Fruit fly (Drosophila melanogaster) whole organism, embryonic: ENCODE measurements around the gene CG42728.

Experiments used
- Adf1 ChIP-seq: fragments of 200-800 bp; sonication (Bioruptor generic); IDR thresholded peaks from 2 replicates; pipeline ENCODE4 v1.3.6; 2022; ENCODE audit warnings: missing biosample characterization, missing genetic modification characterization
- CG12769 ChIP-seq: fragments of 200-800 bp; sonication (Bioruptor generic); optimal IDR thresholded peaks from 2 replicates; lab custom pipeline; 2019; ENCODE audit warnings: missing biosample characterization, mild to moderate bottlenecking, missing genetic modification characterization, moderate library complexity
- CG13894 ChIP-seq: fragments of 200-800 bp; sonication (Bioruptor generic); optimal IDR thresholded peaks from 3 replicates; lab custom pipeline; 2018; ENCODE audit warnings: missing biosample characterization, mild to moderate bottlenecking, missing genetic modification characterization, moderate library complexity
- CG1832 ChIP-seq: fragments of 200-800 bp; sonication (Bioruptor generic); optimal IDR thresholded peaks from 2 replicates; lab custom pipeline; 2017; ENCODE audit warnings: missing biosample characterization, mild to moderate bottlenecking, missing genetic modification characterization, inconsistent platforms
- CG2199 ChIP-seq: fragments of 200-800 bp; sonication (Bioruptor generic); IDR thresholded peaks from 3 replicates; pipeline ENCODE4 v1.3.6; 2022; ENCODE audit warnings: missing biosample characterization, missing genetic modification characterization
- CG2889 ChIP-seq: fragments of 200-800 bp; sonication (Bioruptor generic); IDR thresholded peaks from 3 replicates; pipeline ENCODE4 v1.3.6; 2022; ENCODE audit warnings: missing biosample characterization, missing genetic modification characterization
- CG3163 ChIP-seq: fragments of 200-800 bp; sonication (Bioruptor generic); optimal IDR thresholded peaks from 3 replicates; lab custom pipeline; 2016; ENCODE audit warnings: missing biosample characterization, missing genetic modification characterization
- CG43689 ChIP-seq: fragments of 200-800 bp; sonication (Bioruptor generic); IDR thresholded peaks from 2 replicates; pipeline ENCODE4 v1.3.6; 2022; ENCODE audit warnings: missing biosample characterization, missing genetic modification characterization
- CG5180 ChIP-seq: fragments of 200-800 bp; sonication (Bioruptor generic); optimal IDR thresholded peaks from 3 replicates; lab custom pipeline; 2017; ENCODE audit warnings: missing biosample characterization, missing genetic modification characterization, mild to moderate bottlenecking, moderate library complexity, missing genetic modification reagents
- CG6791 ChIP-seq: fragments of 200-800 bp; sonication (Bioruptor generic); IDR thresholded peaks from 3 replicates; pipeline ENCODE4 v1.3.6; 2022; ENCODE audit warnings: missing biosample characterization, missing genetic modification characterization; ENCODE audit not compliant: partially characterized antibody
- CG7745 ChIP-seq: fragments of 200-800 bp; sonication (Bioruptor generic); optimal IDR thresholded peaks from 2 replicates; lab custom pipeline; 2018; ENCODE audit warnings: missing biosample characterization, mild to moderate bottlenecking, missing genetic modification characterization, moderate library complexity
- Dll ChIP-seq: fragments of 200-800 bp; sonication (Bioruptor generic); IDR thresholded peaks from 4 replicates; pipeline ENCODE4 v1.3.6; 2022; ENCODE audit warnings: missing biosample characterization, missing genetic modification characterization; ENCODE audit not compliant: partially characterized antibody
- H2.0 ChIP-seq: fragments of 200-800 bp; sonication (Bioruptor generic); IDR thresholded peaks from 2 replicates; pipeline ENCODE4 v1.3.6; 2022; ENCODE audit warnings: missing biosample characterization, missing genetic modification characterization
- HmgD ChIP-seq: fragments of 200-800 bp; sonication (Bioruptor generic); optimal IDR thresholded peaks from 3 replicates; lab custom pipeline; 2016; ENCODE audit warnings: missing biosample characterization, missing genetic modification characterization
- Hr78 ChIP-seq, 2 experiments: fragments of 200-800 bp in 1 of 2; fragments of >200 bp in 1 of 2; sonication (Bioruptor generic) in 1 of 2; optimal IDR thresholded peaks; 2 replicates each; lab custom pipeline; 2017 to 2019; ENCODE audit warnings: missing biosample characterization in 2 of 2, missing genetic modification characterization in 2 of 2, mild to moderate bottlenecking in 1 of 2, moderate library complexity in 1 of 2
- MTF-1 ChIP-seq: fragments of 200-800 bp; sonication (Bioruptor generic); optimal IDR thresholded peaks from 2 replicates; lab custom pipeline; 2018; ENCODE audit warnings: missing biosample characterization, mild to moderate bottlenecking, missing genetic modification characterization, borderline replicate concordance
- Mes4 ChIP-seq: fragments of 200-800 bp; sonication (Bioruptor generic); optimal IDR thresholded peaks from 2 replicates; lab custom pipeline; 2016; ENCODE audit warnings: missing biosample characterization, missing genetic modification characterization
- Myb ChIP-seq: fragments of 200-800 bp; sonication (Bioruptor generic); optimal IDR thresholded peaks from 2 replicates; lab custom pipeline; 2016; ENCODE audit warnings: missing biosample characterization, missing genetic modification characterization
- Nf-YB ChIP-seq: fragments of 200-800 bp; sonication (Bioruptor generic); optimal IDR thresholded peaks from 3 replicates; lab custom pipeline; 2019; ENCODE audit warnings: missing biosample characterization, mild to moderate bottlenecking, missing genetic modification characterization, moderate library complexity
- Nf-YC ChIP-seq: fragments of 200-800 bp; optimal IDR thresholded peaks from 3 replicates; lab custom pipeline; 2019; ENCODE audit warnings: missing biosample characterization, mild to moderate bottlenecking, missing genetic modification characterization, moderate library complexity
- Ravus ChIP-seq: fragments of 200-800 bp; sonication (Bioruptor generic); IDR thresholded peaks from 2 replicates; pipeline ENCODE4 v1.3.6; 2022; ENCODE audit warnings: missing biosample characterization, missing genetic modification characterization
- Trl ChIP-seq, 3 experiments: fragments of >200 bp in 2 of 3; fragments of 200-800 bp in 1 of 3; sonication (Bioruptor generic) in 1 of 3; optimal IDR thresholded peaks; 2 replicates in 1 of 3; 3 replicates in 2 of 3; lab custom pipeline; 2016 to 2017; ENCODE audit warnings: missing biosample characterization in 1 of 3, missing genetic modification characterization in 1 of 3
- abd-A ChIP-seq: fragments of 200-800 bp; sonication (Bioruptor generic); optimal IDR thresholded peaks from 3 replicates; lab custom pipeline; 2019; ENCODE audit warnings: missing biosample characterization, mild to moderate bottlenecking, missing genetic modification characterization, moderate library complexity
- cg ChIP-seq: fragments of 200-800 bp; sonication (Bioruptor generic); optimal IDR thresholded peaks from 3 replicates; lab custom pipeline; 2019; ENCODE audit warnings: missing biosample characterization, mild to moderate bottlenecking, missing genetic modification characterization, moderate library complexity
- chinmo ChIP-seq: fragments of 200-800 bp; sonication (Bioruptor generic); IDR thresholded peaks from 4 replicates; pipeline ENCODE4 v1.3.6; 2022; ENCODE audit warnings: missing biosample characterization, missing genetic modification characterization; ENCODE audit not compliant: partially characterized antibody
- ci ChIP-seq: fragments of 200-800 bp; sonication (Bioruptor generic); IDR thresholded peaks from 3 replicates; pipeline ENCODE4 v1.3.6; 2022; ENCODE audit warnings: missing biosample characterization, missing genetic modification characterization
- dpn ChIP-seq, 2 experiments: fragments of 200-800 bp; sonication (Bioruptor generic); optimal IDR thresholded peaks; 3 replicates each; lab custom pipeline; 2016; ENCODE audit warnings: missing biosample characterization in 2 of 2, missing genetic modification characterization in 2 of 2
- exex ChIP-seq: fragments of 200-800 bp; sonication (Bioruptor generic); optimal IDR thresholded peaks from 4 replicates; lab custom pipeline; 2018; ENCODE audit warnings: missing biosample characterization, mild to moderate bottlenecking, missing genetic modification characterization, moderate library complexity
- fd3F ChIP-seq: fragments of 200-800 bp; sonication (Bioruptor generic); optimal IDR thresholded peaks from 2 replicates; lab custom pipeline; 2018; ENCODE audit warnings: missing biosample characterization, mild to moderate bottlenecking, missing genetic modification characterization, moderate library complexity
- grau ChIP-seq: fragments of 200-800 bp; optimal IDR thresholded peaks from 3 replicates; lab custom pipeline; 2019; ENCODE audit warnings: missing biosample characterization, mild to moderate bottlenecking, missing genetic modification characterization, moderate library complexity
- hbn ChIP-seq: fragments of 200-800 bp; sonication (Bioruptor generic); IDR thresholded peaks from 2 replicates; pipeline ENCODE4 v1.3.6; 2022; ENCODE audit warnings: missing biosample characterization, missing genetic modification characterization; ENCODE audit not compliant: partially characterized antibody
- her ChIP-seq: fragments of 200-800 bp; sonication (Bioruptor generic); optimal IDR thresholded peaks from 2 replicates; lab custom pipeline; 2016; ENCODE audit warnings: missing biosample characterization, missing genetic modification characterization
- kah ChIP-seq: fragments of 200-800 bp; sonication (Bioruptor generic); optimal IDR thresholded peaks from 2 replicates; lab custom pipeline; 2018; ENCODE audit warnings: missing biosample characterization, mild to moderate bottlenecking, missing genetic modification characterization
- kni ChIP-seq: fragments of 200-800 bp; sonication (Bioruptor generic); optimal IDR thresholded peaks from 3 replicates; lab custom pipeline; 2017; ENCODE audit warnings: mild to moderate bottlenecking, missing biosample characterization, missing genetic modification reagents, missing genetic modification characterization
- lov ChIP-seq, 2 experiments: fragments of 200-800 bp in 1 of 2; fragments of >200 bp in 1 of 2; sonication (Bioruptor generic) in 1 of 2; IDR thresholded peaks in 1 of 2; optimal IDR thresholded peaks in 1 of 2; 2 replicates in 1 of 2; 3 replicates in 1 of 2; pipeline versions ENCODE4 v1.3.6 to Lab custom; 2017 to 2022; ENCODE audit warnings: missing biosample characterization in 1 of 2, missing genetic modification characterization in 1 of 2
- mld ChIP-seq: fragments of 200-800 bp; sonication (Bioruptor generic); IDR thresholded peaks from 3 replicates; pipeline ENCODE4 v1.3.6; 2022; ENCODE audit warnings: missing biosample characterization, missing genetic modification characterization; ENCODE audit not compliant: partially characterized antibody
- nerfin-1 ChIP-seq: fragments of 200-800 bp; sonication (Bioruptor generic); optimal IDR thresholded peaks from 3 replicates; lab custom pipeline; 2019; ENCODE audit warnings: missing biosample characterization, mild to moderate bottlenecking, missing genetic modification characterization, moderate library complexity
- nom ChIP-seq: fragments of 200-800 bp; sonication (Bioruptor generic); optimal IDR thresholded peaks from 2 replicates; lab custom pipeline; 2017; ENCODE audit warnings: missing biosample characterization, missing genetic modification characterization, mild to moderate bottlenecking, moderate library complexity, missing genetic modification reagents
- peb ChIP-seq: fragments of 200-800 bp; sonication (Bioruptor generic); IDR thresholded peaks from 2 replicates; pipeline ENCODE4 v1.3.6; 2022; ENCODE audit warnings: missing biosample characterization, missing genetic modification characterization
- phol ChIP-seq: fragments of 200-800 bp; sonication (Bioruptor generic); optimal IDR thresholded peaks from 3 replicates; lab custom pipeline; 2018; ENCODE audit warnings: missing biosample characterization, mild to moderate bottlenecking, missing genetic modification characterization, moderate library complexity
- scrt ChIP-seq: fragments of 200-800 bp; sonication (Bioruptor generic); optimal IDR thresholded peaks from 2 replicates; lab custom pipeline; 2018; ENCODE audit warnings: missing biosample characterization, mild to moderate bottlenecking, missing genetic modification characterization, moderate library complexity
- sens ChIP-seq: fragments of 200-800 bp; sonication (Bioruptor generic); peaks from one replicate; lab custom pipeline; 2016; ENCODE audit warnings: missing biosample characterization, missing genetic modification characterization
- so ChIP-seq: fragments of 200-800 bp; sonication (Bioruptor generic); IDR thresholded peaks from 3 replicates; pipeline ENCODE4 v1.3.6; 2022; ENCODE audit warnings: missing biosample characterization, missing genetic modification characterization
- sqz ChIP-seq: fragments of 200-800 bp; sonication (Bioruptor generic); optimal IDR thresholded peaks from 3 replicates; lab custom pipeline; 2018; ENCODE audit warnings: missing biosample characterization, mild to moderate bottlenecking, missing genetic modification characterization
- stc ChIP-seq: fragments of 200-800 bp; sonication (Bioruptor generic); IDR thresholded peaks from 2 replicates; pipeline ENCODE4 v1.3.6; 2022; ENCODE audit warnings: missing biosample characterization, missing genetic modification characterization
- twi ChIP-seq: fragments of 200-800 bp; optimal IDR thresholded peaks from 2 replicates; lab custom pipeline; 2019; ENCODE audit warnings: missing biosample characterization, mild to moderate bottlenecking, missing genetic modification characterization, moderate library complexity
- usp ChIP-seq: fragments of >200 bp; optimal IDR thresholded peaks from 2 replicates; lab custom pipeline; 2017; ENCODE audit warnings: missing biosample characterization, missing genetic modification characterization
- zfh1 ChIP-seq: fragments of 200-800 bp; sonication (Bioruptor generic); IDR thresholded peaks from 3 replicates; pipeline ENCODE4 v1.3.6; 2022; ENCODE audit warnings: missing biosample characterization, missing genetic modification characterization

CG42728 gene

DNA sequence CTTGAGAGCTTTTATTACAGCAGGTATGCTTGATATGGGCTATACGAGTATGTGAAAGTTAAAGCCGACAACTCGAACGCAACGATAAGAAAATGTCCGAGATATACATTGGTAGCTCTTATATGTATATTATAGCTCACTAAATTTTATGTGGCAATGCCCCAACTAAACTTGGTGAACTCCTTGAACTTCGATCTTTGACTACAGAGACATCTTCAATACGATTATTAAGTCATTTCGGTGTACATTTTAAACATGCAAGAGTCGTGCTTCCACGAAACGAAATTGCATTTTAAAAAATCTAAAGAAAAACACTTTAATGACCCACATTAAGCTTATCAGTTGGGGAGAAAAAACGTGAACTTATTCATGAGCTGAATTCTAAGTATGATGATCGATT lies 8.6 kb upstream of the CG42728 start:
- TF ChIP-seq CG2199 (peak; percentile 70; the same call in 2 of the 3 replicates), CG6791 (no peak), MTF-1 (no peak), Hr78 (GFP tag; optimal IDR thresholded peaks at IDR 0.05; lab: Kevin White, UChicago) (peak in 1 of 2 experiments; percentile 65), Ravus (no peak), so (GFP tag; lab: Robert Waterston, UW) (no peak), exex (peak; percentile 35)

DNA sequence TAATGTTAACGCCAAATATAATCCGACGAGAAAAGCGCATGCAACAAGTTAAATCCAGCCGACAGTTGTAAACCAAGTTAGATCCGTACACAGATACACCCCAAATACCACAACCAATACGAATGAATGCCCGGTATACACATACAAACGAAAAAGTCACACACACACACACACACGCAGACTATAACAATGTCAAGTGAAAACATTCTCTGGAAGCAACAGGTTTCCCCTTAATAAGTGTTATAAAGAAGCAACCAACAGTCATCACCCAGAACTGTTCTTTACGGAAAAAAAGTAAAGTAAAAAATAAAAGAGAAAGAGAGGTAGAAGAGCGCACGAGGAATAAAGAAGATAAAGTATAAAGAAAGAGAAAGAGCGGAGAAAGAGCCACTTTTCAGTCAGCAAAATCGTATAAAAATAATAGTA lies 7.8 kb upstream of the CG42728 start:
- TF ChIP-seq nom (GFP tag; lab: Kevin White, UChicago) (peak; percentile 52), CG5180 (GFP tag; lab: Kevin White, UChicago) (peak; percentile 54), scrt (GFP tag; lab: Kevin White, UChicago) (peak; percentile 95), fd3F (GFP tag; lab: Kevin White, UChicago) (no peak), CG12769 (tag; lab: Kevin White, UChicago) (no peak), nerfin-1 (tag; lab: Kevin White, UChicago) (peak; percentile 53), mld (GFP tag; lab: Robert Waterston, UW) (no peak), CG13894 (tag; lab: Kevin White, UChicago) (peak; percentile 5), Nf-YB (peak; percentile 47), abd-A (tag; lab: Kevin White, UChicago) (peak; percentile 56), sens (peak; percentile 38), cg (GFP tag; lab: Kevin White, UChicago) (peak; percentile 86), her (GFP tag; lab: Kevin White, UChicago) (no peak), Myb (GFP tag; lab: Kevin White, UChicago) (no peak), zfh1 (0 out of 3 replicates have a peak, but pooled peaks have one; percentile 16), Trl (optimal IDR thresholded peaks at IDR 0.05; lab: Kevin White, UChicago) (peak; percentile 53 to 57), Trl (GFP tag; optimal IDR thresholded peaks at IDR 0.05; lab: Kevin White, UChicago) (no peak), Mes4 (GFP tag; lab: Kevin White, UChicago) (no peak), lov (optimal IDR thresholded peaks at IDR 0.05; lab: Kevin White, UChicago) (no peak), lov (GFP tag; IDR thresholded peaks at IDR 0.05; lab: Robert Waterston, UW) (no peak), CG43689 (GFP tag; lab: Robert Waterston, UW) (no peak), kah (peak; percentile 83), CG2889 (GFP tag; lab: Robert Waterston, UW) (no peak), Nf-YC (tag; lab: Kevin White, UChicago) (peak; percentile 42), kni (peak; percentile 70), sqz (GFP tag; lab: Kevin White, UChicago) (peak; percentile 56), twi (tag; lab: Kevin White, UChicago) (no peak), CG3163 (peak; percentile 75), grau (tag; lab: Kevin White, UChicago) (no peak), phol (tag; lab: Kevin White, UChicago) (no peak), usp (GFP tag; lab: Kevin White, UChicago) (no peak)
- TF ChIP-seq, all 482 proteins: peak for 16

- TF ChIP-seq ci (GFP tag; lab: Robert Waterston, UW) (peak; percentile 36; the same call in 1 of the 3 replicates), H2.0 (GFP tag; lab: Robert Waterston, UW) (no peak), dpn (GFP tag; optimal IDR thresholded peaks at IDR 0.05; lab: Kevin White, UChicago) (no peak), peb (GFP tag; lab: Robert Waterston, UW) (no peak), stc (GFP tag; lab: Robert Waterston, UW) (peak; percentile 34; the same call in 1 of the 2 replicates), Adf1 (peak; percentile 90), cg (GFP tag; lab: Kevin White, UChicago) (no peak), CG7745 (tag; lab: Kevin White, UChicago) (peak; percentile 4), Dll (0 out of 4 replicates have a peak, but pooled peaks have one; percentile 15), chinmo (GFP tag; lab: Robert Waterston, UW) (peak; percentile 76; the same call in 1 of the 4 replicates), HmgD (no peak), CG1832 (peak; percentile 83), hbn (GFP tag; lab: Robert Waterston, UW) (0 out of 2 replicates have a peak, but pooled peaks have one; percentile 20)
Measured at dm6 chr3L:15535228-15535598, 7.2 kb upstream of the CG42728 start, which contains the start of gene CrebA. Gene CrebA (plus strand): TSS chr3L:15535395.
